Fruit fly (Drosophila melanogaster): ENCODE data around the gene Atg3.

Gene Atg3

DNA sequence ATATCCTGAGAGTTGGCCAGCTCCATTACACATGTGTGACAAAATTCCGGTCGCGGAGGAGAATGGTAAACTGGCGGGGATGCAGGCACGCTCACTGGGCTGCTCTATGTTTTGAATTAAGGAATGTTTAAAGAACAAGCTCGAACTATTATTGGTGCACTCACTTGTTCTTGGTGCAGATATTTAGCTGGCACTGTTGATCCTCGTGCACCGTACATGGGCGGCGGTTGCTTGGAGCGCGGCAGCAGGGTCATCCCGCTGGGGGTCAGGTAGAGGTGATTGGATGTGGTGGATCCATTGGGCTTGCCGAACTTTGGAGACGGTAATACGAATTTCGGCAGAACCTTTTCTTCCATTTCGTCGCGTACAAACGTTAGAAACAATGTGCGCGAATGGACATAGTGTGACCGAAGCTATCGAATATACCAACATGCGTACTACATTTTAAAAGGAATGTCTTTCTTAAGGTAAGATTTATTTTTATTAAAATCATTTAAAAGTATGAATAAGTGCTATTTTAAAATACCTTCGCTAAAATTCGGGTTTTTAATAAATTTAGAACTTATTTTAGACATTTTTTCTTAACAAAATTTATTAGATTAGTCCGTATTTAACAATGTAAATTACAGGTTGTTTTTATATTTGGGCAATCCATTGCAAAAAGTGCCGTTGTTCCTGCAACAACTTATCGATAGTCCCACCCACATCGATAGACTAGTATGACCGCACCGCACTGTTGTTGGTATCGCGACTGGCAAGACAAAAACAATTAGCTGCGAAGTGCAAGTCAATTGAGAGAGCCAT lies at the start of gene Atg3, which contains the start of gene Nufip (continued):
- peak; percentile 60; the same call in 2 of the 3 replicates for TF ChIP-seq CG14860 (GFP tag; IDR thresholded peaks at IDR 0.05; ENCODE audit: partially characterized antibody)
- TF ChIP-seq CG30020 (tag; optimal IDR thresholded peaks at IDR 0.05): peak; percentile 69
- TF ChIP-seq zen2 (GFP tag; IDR thresholded peaks at IDR 0.05; ENCODE audit: partially characterized antibody): peak; percentile 57; the same call in 2 of the 3 replicates
- TF ChIP-seq CG33213 (GFP tag; optimal IDR thresholded peaks at IDR 0.05): peak; percentile 10
- peak; percentile 83; the same call in 1 of the 2 replicates for TF ChIP-seq amos (GFP tag; IDR thresholded peaks at IDR 0.05; ENCODE audit: partially characterized antibody)
- TF ChIP-seq nmo (GFP tag; optimal IDR thresholded peaks at IDR 0.05): peak; percentile 73
- peak; percentile 5 for TF ChIP-seq sqz (GFP tag; optimal IDR thresholded peaks at IDR 0.05)
- TF ChIP-seq vnd (GFP tag; IDR thresholded peaks at IDR 0.05; ENCODE audit: partially characterized antibody): peak; percentile 53; the same call in 1 of the 3 replicates
- peak; percentile 13; the same call in 1 of the 3 replicates for TF ChIP-seq H15 (GFP tag; IDR thresholded peaks at IDR 0.05)
- TF ChIP-seq p53 (GFP tag; optimal IDR thresholded peaks at IDR 0.05): peak; percentile 14
- no peak for TF ChIP-seq slou (GFP tag; optimal IDR thresholded peaks at IDR 0.05)
- TF ChIP-seq unc-4 (GFP tag; IDR thresholded peaks at IDR 0.05; ENCODE audit: partially characterized antibody): peak; percentile 80
- TF ChIP-seq toy (GFP tag; IDR thresholded peaks at IDR 0.05): no peak
- TF ChIP-seq Fer1 (GFP tag; optimal IDR thresholded peaks at IDR 0.05): peak; percentile 1
- TF ChIP-seq Chrac-16 (GFP tag; optimal IDR thresholded peaks at IDR 0.05): peak; percentile 37
- TF ChIP-seq Lhr (GFP tag; optimal IDR thresholded peaks at IDR 0.05): peak; percentile 34
- peak; percentile 18 for TF ChIP-seq CG10543 (GFP tag; optimal IDR thresholded peaks at IDR 0.05)
- TF ChIP-seq CHES-1-like (GFP tag; optimal IDR thresholded peaks at IDR 0.05): no peak
- peak; percentile 7 for TF ChIP-seq CG9817 (tag; optimal IDR thresholded peaks at IDR 0.05)
- TF ChIP-seq row (GFP tag; IDR thresholded peaks at IDR 0.05): peak; percentile 76
- no peak for TF ChIP-seq tap (tag; optimal IDR thresholded peaks at IDR 0.05)
- peak; percentile 34 for TF ChIP-seq D19A (tag; optimal IDR thresholded peaks at IDR 0.05)
- peak; percentile 22 for TF ChIP-seq exex (tag; optimal IDR thresholded peaks at IDR 0.05)
- TF ChIP-seq Med (GFP tag): peak; percentile 52
- TF ChIP-seq grau (tag; optimal IDR thresholded peaks at IDR 0.05): peak; percentile 58
- peak; percentile 56 for TF ChIP-seq phol (tag; optimal IDR thresholded peaks at IDR 0.05)
- TF ChIP-seq CG7556 (GFP tag; optimal IDR thresholded peaks at IDR 0.05): peak; percentile 19
- TF ChIP-seq CG2712 (tag; optimal IDR thresholded peaks at IDR 0.05): peak; percentile 37
- TF ChIP-seq CoRest (tag; optimal IDR thresholded peaks at IDR 0.05): peak; percentile 64
- TF ChIP-seq sens (GFP tag): peak; percentile 71
- no peak for TF ChIP-seq pita (GFP tag; optimal IDR thresholded peaks at IDR 0.05)
- TF ChIP-seq z (GFP tag; IDR thresholded peaks at IDR 0.05): no peak
- no peak for TF ChIP-seq CG7357 (GFP tag; IDR thresholded peaks at IDR 0.05)

DNA sequence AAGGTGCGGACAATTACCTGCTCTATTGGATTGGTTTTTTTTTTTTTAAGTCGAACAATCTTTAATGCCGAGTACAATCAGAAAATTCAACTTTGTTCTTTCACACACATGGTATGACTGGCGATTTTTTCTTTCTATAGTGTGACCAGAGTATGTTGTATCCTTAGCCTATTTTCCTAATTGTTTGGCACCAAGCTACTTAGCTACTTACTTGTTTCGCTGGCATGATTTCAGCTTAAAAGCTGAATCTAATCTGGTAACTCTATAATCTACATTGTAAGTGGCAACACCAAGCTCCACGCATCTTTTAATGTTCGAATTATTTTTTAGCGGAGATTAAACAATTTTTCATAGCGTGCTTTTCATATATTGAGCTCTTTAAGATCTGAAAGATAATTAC lies 25.3 kb upstream of the Atg3 start, which contains the start of gene CG12477:
TSS of gene CG12477 (minus strand) at position 101 of the 400 bp plus-strand sequence.
- TF ChIP-seq Elba2 (GFP tag; optimal IDR thresholded peaks at IDR 0.05) (peak; percentile 37), eve (GFP tag; optimal IDR thresholded peaks at IDR 0.05) (no peak)

- TF ChIP-seq ci (GFP tag; IDR thresholded peaks at IDR 0.05) (no peak), zen2 (GFP tag; IDR thresholded peaks at IDR 0.05; ENCODE audit: partially characterized antibody) (0 out of 3 replicates have a peak, but pooled peaks have one; percentile 26), nau (GFP tag; optimal IDR thresholded peaks at IDR 0.05) (no peak), Antp (GFP tag; optimal IDR thresholded peaks at IDR 0.05) (no peak), sqz (GFP tag; optimal IDR thresholded peaks at IDR 0.05) (no peak), CG16813 (GFP tag; IDR thresholded peaks at IDR 0.05; ENCODE audit: partially characterized antibody) (peak; percentile 75), Poxn (GFP tag; IDR thresholded peaks at IDR 0.05) (no peak), mld (GFP tag; IDR thresholded peaks at IDR 0.05; ENCODE audit: partially characterized antibody) (peak; percentile 66; the same call in 1 of the 3 replicates), esg (GFP tag; conservative IDR thresholded peaks at IDR 0.05) (no peak), CG17568 (GFP tag; optimal IDR thresholded peaks at IDR 0.05) (no peak), CG5180 (GFP tag; optimal IDR thresholded peaks at IDR 0.05) (peak; percentile 96), ato (GFP tag; IDR thresholded peaks at IDR 0.05; ENCODE audit: partially characterized antibody) (peak; percentile 38; the same call in 1 of the 2 replicates), Doc3 (GFP tag; IDR thresholded peaks at IDR 0.05; ENCODE audit: partially characterized antibody) (0 out of 3 replicates have a peak, but pooled peaks have one; percentile 9)
Measured at dm6 chr3L:18742935-18743466, 5.5 kb upstream of the Atg3 start.

All from whole organism, embryonic.